Worm (Caenorhabditis elegans) whole organism, midembryonic: ENCODE results near the gene C31A11.13.

Experiments
- T22C8.4 ChIP-seq: fragments of 200-800 bp; sonication (Bioruptor generic); IDR thresholded peaks from 2 replicates; pipeline ENCODE4 v1.3.6; 2022; ENCODE audit warnings: missing genetic modification characterization, missing compliant biosample characterization
- cog-1 ChIP-seq: sonication (generic microtip); optimal IDR thresholded peaks from 2 replicates; lab custom pipeline; 2016; ENCODE audit warnings: missing genetic modification characterization, missing compliant biosample characterization
- flt-1 ChIP-seq: fragments of 200-800 bp; sonication (Bioruptor generic); IDR thresholded peaks from 2 replicates; pipeline ENCODE4 v1.3.6; 2022; ENCODE audit warnings: missing genetic modification characterization, missing compliant biosample characterization
- klf-2 ChIP-seq: fragments of 200-800 bp; sonication (Bioruptor generic); conservative IDR thresholded peaks from 2 replicates; pipeline ENCODE4 v1.3.6; 2022; ENCODE audit warnings: missing genetic modification reagents, missing genetic modification characterization, missing compliant biosample characterization
- med-1 ChIP-seq: sonication (generic microtip); optimal IDR thresholded peaks from 2 replicates; lab custom pipeline; 2017; ENCODE audit warnings: missing genetic modification characterization, mild to moderate bottlenecking, missing compliant biosample characterization, antibody characterized with exemption, missing genetic modification reagents; ENCODE audit not compliant: insufficient read depth
- ztf-23 ChIP-seq: fragments of 200-800 bp; sonication (Bioruptor generic); IDR thresholded peaks from 2 replicates; pipeline ENCODE4 v1.3.6; 2022; ENCODE audit warnings: missing genetic modification reagents, missing genetic modification characterization, missing compliant biosample characterization
- ztf-29 ChIP-seq: fragments of 200-800 bp; sonication (Bioruptor generic); IDR thresholded peaks from 2 replicates; pipeline ENCODE4 v1.3.6; 2022; ENCODE audit warnings: missing genetic modification reagents, missing genetic modification characterization, missing compliant biosample characterization

DNA sequence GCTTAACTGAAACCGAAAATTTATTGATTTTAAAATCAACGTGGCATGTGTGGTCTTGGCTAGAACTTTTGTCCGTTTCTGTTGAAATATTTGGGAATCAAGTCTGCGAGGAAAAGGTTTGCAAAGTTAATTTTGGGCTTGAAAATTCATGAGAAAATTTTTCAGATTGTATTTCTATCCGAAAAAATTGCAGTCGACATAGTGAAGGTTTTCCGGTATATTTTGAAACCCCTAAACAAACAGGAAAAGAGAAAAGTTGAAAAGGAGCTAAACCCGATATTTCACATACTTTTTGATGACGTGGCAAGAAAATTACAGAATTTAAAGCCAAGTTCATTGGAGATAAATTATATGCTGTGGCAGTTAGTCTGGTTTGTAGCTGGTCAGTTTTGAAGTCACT, 42.7 kb downstream of the C31A11.13 start, which contains the start of gene nhr-127:
- TF ChIP-seq T22C8.4 (GFP tag; lab: Robert Waterston, UW): no peak
- no peak for TF ChIP-seq med-1 (GFP tag; lab: Kevin White, UChicago)
- TF ChIP-seq ztf-23 (GFP tag; lab: Robert Waterston, UW): no peak
- no peak for TF ChIP-seq cog-1
- TF ChIP-seq klf-2 (GFP tag; lab: Robert Waterston, UW): no peak
- no peak for TF ChIP-seq flt-1
- TF ChIP-seq ztf-29 (GFP tag; lab: Robert Waterston, UW): no peak
